Worm (Caenorhabditis elegans): ENCODE data around the gene lido-16.

- no peak for TF ChIP-seq ref-1 (GFP tag; conservative IDR thresholded peaks at IDR 0.05)
- TF ChIP-seq cog-1 (tag; optimal IDR thresholded peaks at IDR 0.05) = no peak
- TF ChIP-seq flt-1 (GFP tag; IDR thresholded peaks at IDR 0.05) = no peak
- TF ChIP-seq tab-1 (GFP tag; IDR thresholded peaks at IDR 0.05) = no peak
- no peak for TF ChIP-seq ztf-29 (GFP tag; IDR thresholded peaks at IDR 0.05)
- TF ChIP-seq med-1 (GFP tag; optimal IDR thresholded peaks at IDR 0.05; ENCODE audit: insufficient read depth) = no peak
- TF ChIP-seq T22C8.4 (GFP tag; IDR thresholded peaks at IDR 0.05) = no peak
Observed at ce11 chrII:6470985-6471384, 13.8 kb downstream of the lido-16 start, which contains the start of gene dgk-5.

Data from whole organism, midembryonic.